Fruit fly (Drosophila melanogaster) S2 (cell line): ENCODE data around the gene Cog2.

Experiments
- CG8478 ChIP-seq: fragments of >200 bp; optimal IDR thresholded peaks from 2 replicates; lab custom pipeline; 2018
- CTCF ChIP-seq, 2 experiments: fragments of >200 bp; optimal IDR thresholded peaks; 2 replicates each; lab custom pipeline; 2018

DNA sequence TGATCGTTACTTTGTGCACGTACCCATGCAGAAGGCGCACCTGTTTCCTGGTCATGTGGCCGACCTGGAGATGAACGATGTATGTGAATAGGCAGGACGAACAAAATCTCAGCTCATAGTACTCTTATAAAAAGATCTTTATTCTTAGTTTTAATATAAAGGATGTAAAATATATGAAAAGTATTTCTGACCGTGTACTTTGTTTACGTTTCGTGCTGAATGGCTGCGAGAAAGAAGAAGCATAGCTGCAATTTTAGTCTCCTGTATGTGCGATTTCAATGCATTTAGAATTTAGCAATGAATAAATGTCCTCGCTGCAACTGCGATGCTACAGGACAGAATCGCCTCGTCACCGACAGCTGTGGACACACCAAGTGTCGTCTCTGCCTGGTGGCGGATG is 13.6 kb downstream of the Cog2 start, which contains the start of the genes CG42726 and CG42727:
- TF ChIP-seq CTCF (optimal IDR thresholded peaks at IDR 0.05; lab: Kevin White, UChicago) (no peak), CG8478 (no peak)
